Worm (Caenorhabditis elegans) whole organism, midembryonic: ENCODE measurements around the gene ufd-2.

Experiments
- T22C8.4 ChIP-seq: fragments of 200-800 bp; sonication (Bioruptor generic); IDR thresholded peaks from 2 replicates; pipeline ENCODE4 v1.3.6; 2022; ENCODE audit warnings: missing genetic modification characterization, missing compliant biosample characterization
- cog-1 ChIP-seq: sonication (generic microtip); optimal IDR thresholded peaks from 2 replicates; lab custom pipeline; 2016; ENCODE audit warnings: missing genetic modification characterization, missing compliant biosample characterization
- flt-1 ChIP-seq: fragments of 200-800 bp; sonication (Bioruptor generic); IDR thresholded peaks from 2 replicates; pipeline ENCODE4 v1.3.6; 2022; ENCODE audit warnings: missing genetic modification characterization, missing compliant biosample characterization
- klf-2 ChIP-seq: fragments of 200-800 bp; sonication (Bioruptor generic); conservative IDR thresholded peaks from 2 replicates; pipeline ENCODE4 v1.3.6; 2022; ENCODE audit warnings: missing genetic modification reagents, missing genetic modification characterization, missing compliant biosample characterization
- med-1 ChIP-seq: sonication (generic microtip); optimal IDR thresholded peaks from 2 replicates; lab custom pipeline; 2017; ENCODE audit warnings: missing genetic modification characterization, mild to moderate bottlenecking, missing compliant biosample characterization, antibody characterized with exemption, missing genetic modification reagents; ENCODE audit not compliant: insufficient read depth
- ref-1 ChIP-seq: fragments of 200-800 bp; sonication (Bioruptor generic); conservative IDR thresholded peaks from 2 replicates; pipeline ENCODE4 v1.3.6; 2022; ENCODE audit warnings: missing genetic modification reagents, missing genetic modification characterization, missing compliant biosample characterization
- ztf-29 ChIP-seq: fragments of 200-800 bp; sonication (Bioruptor generic); IDR thresholded peaks from 2 replicates; pipeline ENCODE4 v1.3.6; 2022; ENCODE audit warnings: missing genetic modification reagents, missing genetic modification characterization, missing compliant biosample characterization

- TF ChIP-seq flt-1 (GFP tag; lab: Robert Waterston, UW), result no peak
- no peak for TF ChIP-seq med-1
- TF ChIP-seq ztf-29 (GFP tag; lab: Robert Waterston, UW), result no peak
- no peak for TF ChIP-seq klf-2 (GFP tag; lab: Robert Waterston, UW)
- no peak for TF ChIP-seq T22C8.4
- TF ChIP-seq cog-1 (tag; lab: Kevin White, UChicago), result no peak
- no peak for TF ChIP-seq ref-1 (GFP tag; lab: Robert Waterston, UW)
Measured at ce11 chrII:8042289-8042688, 20.3 kb upstream of the ufd-2 start, which contains the start of gene T05H10.1.
